Worm (Caenorhabditis elegans) whole organism, L4 larva: Measurements from ENCODE around the gene F27B3.6.

Experiments
- D1046.2 ChIP-seq: fragments of 200-800 bp; sonication (Bioruptor generic); IDR thresholded peaks from 2 replicates; pipeline ENCODE4 v1.3.6; 2022; ENCODE audit warnings: missing genetic modification characterization, missing compliant biosample characterization
- F26F4.8 ChIP-seq: fragments of 200-800 bp; sonication (Bioruptor generic); conservative IDR thresholded peaks from 2 replicates; pipeline ENCODE4 v1.3.6; 2022; ENCODE audit warnings: missing genetic modification characterization, missing compliant biosample characterization
- F37D6.2 ChIP-seq: sonication (generic microtip); optimal IDR thresholded peaks from 2 replicates; lab custom pipeline; 2016; ENCODE audit warnings: mild to moderate bottlenecking, missing genetic modification characterization, missing compliant biosample characterization
- Y48G9A.11 ChIP-seq: fragments of 200-800 bp; sonication (Bioruptor generic); IDR thresholded peaks from 2 replicates; pipeline ENCODE4 v1.3.6; 2022; ENCODE audit warnings: missing genetic modification reagents, missing genetic modification characterization, missing compliant biosample characterization
- Y75B8A.6 ChIP-seq: fragments of 200-800 bp; sonication (Bioruptor generic); IDR thresholded peaks from 2 replicates; pipeline ENCODE4 v1.3.6; 2022; ENCODE audit warnings: missing genetic modification reagents, missing genetic modification characterization, missing compliant biosample characterization
- ZK546.5 ChIP-seq, 2 experiments: sonication (generic microtip); optimal IDR thresholded peaks; 2 replicates each; lab custom pipeline; 2017; ENCODE audit warnings: missing biosample characterization in 2 of 2, missing genetic modification characterization in 2 of 2
- aha-1 ChIP-seq: fragments of 150-350 bp; peaks from one replicate; lab custom pipeline; 2014; ENCODE audit warnings: missing biosample characterization, missing genetic modification characterization
- arid-1 ChIP-seq: fragments of 200-800 bp; sonication (Bioruptor generic); conservative IDR thresholded peaks from 2 replicates; pipeline ENCODE4 v1.3.6; 2022; ENCODE audit warnings: missing genetic modification reagents, missing genetic modification characterization, missing compliant biosample characterization
- ces-1 ChIP-seq: fragments of 150-350 bp; sonication (generic microtip); optimal IDR thresholded peaks from 4 replicates; lab custom pipeline; 2014; ENCODE audit warnings: missing biosample characterization, missing genetic modification reagents, missing genetic modification characterization
- ctbp-1 ChIP-seq: fragments of 200-800 bp; sonication (Bioruptor generic); IDR thresholded peaks from 2 replicates; pipeline ENCODE4 v1.3.6; 2022; ENCODE audit warnings: missing genetic modification reagents, missing genetic modification characterization, missing compliant biosample characterization
- daf-16 ChIP-seq, 3 experiments: sonication (generic microtip); optimal IDR thresholded peaks; 2 replicates each; lab custom pipeline; 2016 to 2017; ENCODE audit warnings: missing genetic modification characterization in 3 of 3, missing genetic modification reagents in 3 of 3, mild to moderate bottlenecking in 2 of 3, missing compliant biosample characterization in 2 of 3, missing biosample characterization in 1 of 3, moderate library complexity in 1 of 3
- daf-19 ChIP-seq: fragments of 200-800 bp; sonication (Bioruptor generic); conservative IDR thresholded peaks from 2 replicates; pipeline ENCODE4 v1.3.6; 2022; ENCODE audit warnings: missing genetic modification characterization, missing compliant biosample characterization
- dmd-9 ChIP-seq: fragments of 200-800 bp; sonication (Bioruptor generic); IDR thresholded peaks from 2 replicates; pipeline ENCODE4 v1.3.6; 2022; ENCODE audit warnings: missing genetic modification reagents, missing genetic modification characterization, missing compliant biosample characterization
- dpl-1 ChIP-seq: fragments of 150-350 bp; optimal IDR thresholded peaks from 2 replicates; lab custom pipeline; 2014; ENCODE audit warnings: missing biosample characterization, missing genetic modification reagents, missing genetic modification characterization
- egl-43 ChIP-seq: fragments of 200-800 bp; sonication (Bioruptor generic); IDR thresholded peaks from 2 replicates; pipeline ENCODE4 v1.3.6; 2022; ENCODE audit warnings: missing genetic modification reagents, missing genetic modification characterization, missing compliant biosample characterization
- hif-1 ChIP-seq, 2 experiments: sonication (generic microtip); optimal IDR thresholded peaks; 2 replicates each; lab custom pipeline; 2016 to 2017; ENCODE audit warnings: missing compliant biosample characterization in 2 of 2, missing genetic modification characterization in 2 of 2, missing genetic modification reagents in 2 of 2, missing genotype in 2 of 2, mild to moderate bottlenecking in 1 of 2
- hlh-11 ChIP-seq: fragments of 200-800 bp; sonication (Bioruptor generic); optimal IDR thresholded peaks from 2 replicates; lab custom pipeline; 2018; ENCODE audit warnings: mild to moderate bottlenecking, missing genetic modification characterization, missing compliant biosample characterization
- jun-1 ChIP-seq: fragments of 150-350 bp; optimal IDR thresholded peaks from 2 replicates; lab custom pipeline; 2014; ENCODE audit warnings: missing biosample characterization, missing genetic modification reagents, missing genetic modification characterization
- lim-7 ChIP-seq: fragments of 200-800 bp; sonication (Bioruptor generic); IDR thresholded peaks from 2 replicates; pipeline ENCODE4 v1.3.6; 2022; ENCODE audit warnings: missing genetic modification characterization, missing compliant biosample characterization
- lin-29 ChIP-seq: fragments of 200-800 bp; sonication (Bioruptor generic); IDR thresholded peaks from 2 replicates; pipeline ENCODE4 v1.3.6; 2022; ENCODE audit warnings: missing genetic modification reagents, missing genetic modification characterization, missing compliant biosample characterization
- mdl-1 ChIP-seq, 2 experiments: fragments of 150-350 bp in 1 of 2; sonication (generic microtip) in 1 of 2; optimal IDR thresholded peaks; 2 replicates each; lab custom pipeline; 2014 to 2017; ENCODE audit warnings: missing biosample characterization in 2 of 2, missing genetic modification characterization in 2 of 2
- mep-1 ChIP-seq: fragments of 150-350 bp; sonication (generic microtip); optimal IDR thresholded peaks from 3 replicates; lab custom pipeline; 2014; ENCODE audit warnings: missing biosample characterization, missing genetic modification characterization
- mes-2 ChIP-seq: sonication (generic microtip); optimal IDR thresholded peaks from 2 replicates; lab custom pipeline; 2016; ENCODE audit warnings: missing genotype, mild to moderate bottlenecking, missing genetic modification characterization, missing compliant biosample characterization; ENCODE audit not compliant: poor library complexity, severe bottlenecking
- mxl-3 ChIP-seq: fragments of 200-800 bp; sonication (Bioruptor generic); optimal IDR thresholded peaks from 2 replicates; lab custom pipeline; 2018; ENCODE audit warnings: mild to moderate bottlenecking, missing genetic modification characterization, missing compliant biosample characterization
- nhr-10 ChIP-seq: fragments of 150-350 bp; optimal IDR thresholded peaks from 2 replicates; lab custom pipeline; 2014; ENCODE audit warnings: missing biosample characterization, missing genetic modification characterization
- nhr-28 ChIP-seq: fragments of 150-350 bp; optimal IDR thresholded peaks from 2 replicates; lab custom pipeline; 2014; ENCODE audit warnings: missing biosample characterization, missing genetic modification characterization
- nhr-77 ChIP-seq: fragments of 150-350 bp; optimal IDR thresholded peaks from 2 replicates; lab custom pipeline; 2014; ENCODE audit warnings: missing biosample characterization, missing genetic modification characterization
- pha-4 ChIP-seq, 2 experiments: fragments of 150-350 bp in 1 of 2; fragments of 200-800 bp in 1 of 2; sonication (Bioruptor generic) in 1 of 2; IDR thresholded peaks in 1 of 2; optimal IDR thresholded peaks in 1 of 2; 2 replicates each; pipeline versions ENCODE4 v1.3.6 to Lab custom; 2014 to 2022; ENCODE audit warnings: missing genetic modification characterization in 2 of 2, missing genetic modification reagents in 2 of 2, missing biosample characterization in 1 of 2, missing compliant biosample characterization in 1 of 2
- pqm-1 ChIP-seq: sonication (generic microtip); optimal IDR thresholded peaks from 2 replicates; lab custom pipeline; 2017; ENCODE audit warnings: missing biosample characterization, missing genetic modification characterization
- saeg-2 ChIP-seq: fragments of 200-800 bp; sonication (Bioruptor generic); IDR thresholded peaks from 2 replicates; pipeline ENCODE4 v1.3.6; 2022; ENCODE audit warnings: missing genetic modification reagents, missing genetic modification characterization, missing compliant biosample characterization
- sdz-12 ChIP-seq: fragments of 200-800 bp; sonication (Bioruptor generic); optimal IDR thresholded peaks from 2 replicates; lab custom pipeline; 2018; ENCODE audit warnings: mild to moderate bottlenecking, missing genetic modification characterization, missing compliant biosample characterization
- set-16 ChIP-seq: fragments of 200-800 bp; sonication (Bioruptor generic); IDR thresholded peaks from 2 replicates; pipeline ENCODE4 v1.3.6; 2022; ENCODE audit warnings: missing genetic modification reagents, missing genetic modification characterization, missing compliant biosample characterization
- skn-1 ChIP-seq: fragments of 150-350 bp; optimal IDR thresholded peaks from 2 replicates; lab custom pipeline; 2014; ENCODE audit warnings: missing biosample characterization, missing genetic modification characterization
- snpc-1.2 ChIP-seq: fragments of 200-800 bp; sonication (Bioruptor generic); IDR thresholded peaks from 2 replicates; pipeline ENCODE4 v1.3.6; 2022; ENCODE audit warnings: missing genetic modification reagents, missing genetic modification characterization, missing compliant biosample characterization
- spr-1 ChIP-seq: sonication (generic microtip); optimal IDR thresholded peaks from 2 replicates; lab custom pipeline; 2016; ENCODE audit warnings: mild to moderate bottlenecking, missing genetic modification characterization, missing compliant biosample characterization
- spr-3 ChIP-seq: fragments of 200-800 bp; sonication (Bioruptor generic); optimal IDR thresholded peaks from 2 replicates; lab custom pipeline; 2018; ENCODE audit warnings: mild to moderate bottlenecking, missing genetic modification characterization, missing compliant biosample characterization
- tra-1 ChIP-seq: fragments of 200-800 bp; sonication (Bioruptor generic); IDR thresholded peaks from 2 replicates; pipeline ENCODE4 v1.3.6; 2022; ENCODE audit warnings: missing genetic modification reagents, missing genetic modification characterization, missing compliant biosample characterization
- zfp-2 ChIP-seq: sonication (generic microtip); optimal IDR thresholded peaks from 2 replicates; lab custom pipeline; 2016; ENCODE audit warnings: mild to moderate bottlenecking, missing genetic modification characterization, missing compliant biosample characterization
- zfp-3 ChIP-seq: fragments of 200-800 bp; sonication (Bioruptor generic); conservative IDR thresholded peaks from 2 replicates; pipeline ENCODE4 v1.3.6; 2022; ENCODE audit warnings: missing genetic modification reagents, missing genetic modification characterization, missing compliant biosample characterization
- ztf-11 ChIP-seq: fragments of 150-350 bp; optimal IDR thresholded peaks from 2 replicates; lab custom pipeline; 2014; ENCODE audit warnings: missing biosample characterization, missing genetic modification characterization
- ztf-7 ChIP-seq: fragments of 150-350 bp; optimal IDR thresholded peaks from 2 replicates; lab custom pipeline; 2014; ENCODE audit warnings: missing biosample characterization, missing genetic modification characterization

Gene F27B3.6

DNA sequence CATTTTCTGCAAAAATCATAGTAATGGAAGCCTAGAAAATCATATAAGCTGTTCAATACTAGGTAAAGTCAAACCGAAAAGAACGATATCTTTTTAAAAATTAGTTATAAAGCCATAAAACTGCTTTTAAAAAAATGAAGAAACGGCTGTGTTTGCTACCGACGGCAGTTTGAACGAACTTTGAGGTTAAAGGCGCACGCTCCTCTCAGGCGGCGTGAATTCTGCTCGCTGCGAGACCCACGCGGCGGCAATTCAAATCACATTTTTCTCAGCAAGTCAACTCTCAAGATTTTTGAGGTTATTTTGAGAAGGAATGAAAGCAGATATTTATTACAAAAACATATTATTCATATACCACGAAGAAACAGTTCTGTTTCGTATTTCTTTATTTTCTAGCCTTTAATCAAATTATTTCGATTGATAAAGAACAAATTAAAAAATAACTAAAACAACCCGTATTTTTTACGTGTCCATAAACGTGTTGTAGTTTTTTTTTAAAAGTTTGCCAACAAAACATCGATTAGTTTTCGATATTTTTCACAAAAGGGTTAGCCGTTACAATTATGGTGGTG lies 29.8 kb upstream of the F27B3.6 start, which contains the start of the genes mdh-2 and F20H11.4 (continued):
- TF ChIP-seq snpc-1.2 (no peak), ztf-7 (tag; lab: Kevin White, UChicago) (peak; percentile 18)

DNA sequence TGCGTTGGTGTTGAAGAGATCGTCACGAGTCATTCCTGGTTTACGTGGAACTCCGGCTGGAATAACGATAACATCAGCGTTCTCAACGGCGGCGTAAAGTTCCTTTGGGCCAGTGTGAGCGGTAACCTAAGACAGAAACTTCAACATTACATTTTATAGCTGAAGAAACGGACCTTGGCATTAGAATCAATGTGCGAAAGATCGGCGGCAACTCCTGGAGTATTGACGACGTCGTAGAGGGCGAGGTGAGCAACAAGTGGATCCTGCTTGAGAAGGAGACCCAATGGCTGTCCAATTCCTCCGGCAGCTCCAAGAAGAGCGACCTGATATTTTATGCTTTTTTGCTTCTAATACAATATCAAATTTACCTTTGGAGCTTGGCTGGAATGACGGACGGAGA lies 29.2 kb upstream of the F27B3.6 start:
- TF ChIP-seq F37D6.2 (tag; lab: Kevin White, UChicago) (no peak), ztf-7 (tag; lab: Kevin White, UChicago) (no peak), mxl-3 (no peak), skn-1 (tag; lab: Kevin White, UChicago) (no peak), dpl-1 (GFP tag; lab: Kevin White, UChicago) (no peak), jun-1 (tag; lab: Kevin White, UChicago) (no peak), mep-1 (tag; lab: Kevin White, UChicago) (no peak), dmd-9 (GFP tag; lab: Robert Waterston, UW) (no peak), ztf-11 (tag; lab: Kevin White, UChicago) (no peak), nhr-10 (tag; lab: Kevin White, UChicago) (no peak), hif-1 (tag; optimal IDR thresholded peaks at IDR 0.05; lab: Kevin White, UChicago) (no peak)

DNA sequence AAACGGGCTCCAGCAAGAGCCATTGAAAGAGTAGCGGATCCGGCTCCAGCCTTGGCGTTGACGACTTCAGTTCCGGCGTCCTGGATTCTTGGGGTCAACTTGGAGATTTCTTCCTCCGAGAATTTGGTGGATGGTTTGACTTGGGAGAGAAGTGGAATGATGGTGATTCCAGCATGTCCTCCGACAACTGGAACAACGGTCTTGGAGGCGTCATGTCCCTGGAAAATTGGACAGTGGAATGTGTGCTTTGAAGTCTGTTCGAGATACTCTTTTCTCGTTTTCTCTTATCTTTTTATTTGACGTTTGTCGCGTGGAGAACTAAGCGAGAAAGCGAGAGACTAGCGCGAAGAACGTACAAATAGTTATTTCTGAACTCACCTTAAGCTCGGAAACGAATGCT lies 28.7 kb upstream of the F27B3.6 start:
- TF ChIP-seq set-16 (GFP tag; lab: Robert Waterston, UW) (peak; percentile 15; the same call in 1 of the 2 replicates), aha-1 (tag; lab: Kevin White, UChicago) (peak; percentile 45), lim-7 (GFP tag; lab: Robert Waterston, UW) (0 out of 2 replicates have a peak, but pooled peaks have one; percentile 23), nhr-28 (tag; lab: Kevin White, UChicago) (peak; percentile 1), zfp-3 (GFP tag; lab: Robert Waterston, UW) (0 out of 2 replicates have a peak, but pooled peaks have one; percentile 72), zfp-2 (no peak), lin-29 (GFP tag; lab: Robert Waterston, UW) (no peak)

ce11 chrIII:6606641-6607040 lies 28.2 kb upstream of the F27B3.6 start:
- TF ChIP-seq pqm-1 (tag; lab: Kevin White, UChicago) = no peak
- TF ChIP-seq pha-4 (GFP tag; IDR thresholded peaks at IDR 0.05; lab: Robert Waterston, UW) = no peak
- TF ChIP-seq pha-4 (tag; optimal IDR thresholded peaks at IDR 0.05; lab: Kevin White, UChicago) = no peak
- TF ChIP-seq hlh-11 (tag; lab: Kevin White, UChicago) = no peak
- TF ChIP-seq ces-1 (GFP tag; lab: Kevin White, UChicago) = no peak
- TF ChIP-seq nhr-77 = no peak
- no peak for TF ChIP-seq arid-1 (GFP tag; lab: Robert Waterston, UW)

- TF ChIP-seq daf-19 (GFP tag; lab: Robert Waterston, UW) (0 out of 2 replicates have a peak, but pooled peaks have one; percentile 66), spr-3 (GFP tag; lab: Kevin White, UChicago) (peak; percentile 27), daf-16 (GFP tag; optimal IDR thresholded peaks at IDR 0.05; lab: Kevin White, UChicago) (peak; percentile 17 to 68), daf-16 (tag; optimal IDR thresholded peaks at IDR 0.05; lab: Kevin White, UChicago) (peak; percentile 68), tra-1 (GFP tag; lab: Robert Waterston, UW) (peak; percentile 77), arid-1 (GFP tag; lab: Robert Waterston, UW) (peak; percentile 94), Y75B8A.6 (GFP tag; lab: Robert Waterston, UW) (peak; percentile 70; the same call in 1 of the 2 replicates), ZK546.5 (tag; optimal IDR thresholded peaks at IDR 0.05; lab: Kevin White, UChicago) (no peak), jun-1 (tag; lab: Kevin White, UChicago) (peak; percentile 10), F26F4.8 (GFP tag; lab: Robert Waterston, UW) (no peak), set-16 (GFP tag; lab: Robert Waterston, UW) (0 out of 2 replicates have a peak, but pooled peaks have one; percentile 24), mdl-1 (tag; optimal IDR thresholded peaks at IDR 0.05; lab: Kevin White, UChicago) (peak; percentile 88 to 94), egl-43 (GFP tag; lab: Robert Waterston, UW) (peak; percentile 65; the same call in 1 of the 2 replicates), mes-2 (tag; lab: Kevin White, UChicago) (peak; percentile 86), sdz-12 (GFP tag; lab: Kevin White, UChicago) (peak; percentile 54), spr-1 (peak; percentile 57), saeg-2 (GFP tag; lab: Robert Waterston, UW) (peak; percentile 63; the same call in 1 of the 2 replicates), ctbp-1 (peak; percentile 66), D1046.2 (GFP tag; lab: Robert Waterston, UW) (no peak; the same call in 1 of the 2 replicates), nhr-10 (tag; lab: Kevin White, UChicago) (no peak), Y48G9A.11 (no peak; the same call in 1 of the 2 replicates)
Observed at ce11 chrIII:6606022-6606467, 27.6 kb upstream of the F27B3.6 start.
